Worm (Caenorhabditis elegans) whole organism, L4 larva: ENCODE measurements around the gene Y55F3BL.6.

ENCODE experiments used
- D1046.2 ChIP-seq: fragments of 200-800 bp; sonication (Bioruptor generic); IDR thresholded peaks from 2 replicates; pipeline ENCODE4 v1.3.6; 2022; ENCODE audit warnings: missing genetic modification characterization, missing compliant biosample characterization
- F10B5.3 ChIP-seq: sonication (generic microtip); optimal IDR thresholded peaks from 2 replicates; lab custom pipeline; 2016; ENCODE audit warnings: mild to moderate bottlenecking, missing genetic modification characterization, missing compliant biosample characterization
- F26F4.8 ChIP-seq: fragments of 200-800 bp; sonication (Bioruptor generic); conservative IDR thresholded peaks from 2 replicates; pipeline ENCODE4 v1.3.6; 2022; ENCODE audit warnings: missing genetic modification characterization, missing compliant biosample characterization
- F37D6.2 ChIP-seq: sonication (generic microtip); optimal IDR thresholded peaks from 2 replicates; lab custom pipeline; 2016; ENCODE audit warnings: mild to moderate bottlenecking, missing genetic modification characterization, missing compliant biosample characterization
- F44E2.7 ChIP-seq: fragments of 200-800 bp; sonication (Bioruptor generic); IDR thresholded peaks from 2 replicates; pipeline ENCODE4 v2.1.2; 2022; ENCODE audit warnings: missing genetic modification characterization, missing compliant biosample characterization
- Y75B8A.6 ChIP-seq: fragments of 200-800 bp; sonication (Bioruptor generic); IDR thresholded peaks from 2 replicates; pipeline ENCODE4 v1.3.6; 2022; ENCODE audit warnings: missing genetic modification reagents, missing genetic modification characterization, missing compliant biosample characterization
- ZK337.2 ChIP-seq: fragments of 200-800 bp; sonication (Bioruptor generic); IDR thresholded peaks from 2 replicates; pipeline ENCODE4 v1.3.6; 2022; ENCODE audit warnings: missing genetic modification reagents, missing genetic modification characterization, missing compliant biosample characterization
- arid-1 ChIP-seq: fragments of 200-800 bp; sonication (Bioruptor generic); conservative IDR thresholded peaks from 2 replicates; pipeline ENCODE4 v1.3.6; 2022; ENCODE audit warnings: missing genetic modification reagents, missing genetic modification characterization, missing compliant biosample characterization
- ceh-62 ChIP-seq: sonication (generic microtip); optimal IDR thresholded peaks from 2 replicates; lab custom pipeline; 2017; ENCODE audit warnings: missing biosample characterization, missing genetic modification characterization
- ceh-82 ChIP-seq: sonication (generic microtip); optimal IDR thresholded peaks from 2 replicates; lab custom pipeline; 2017; ENCODE audit warnings: missing biosample characterization, missing genetic modification characterization
- cey-2 ChIP-seq: sonication (generic microtip); optimal IDR thresholded peaks from 3 replicates; lab custom pipeline; 2017; ENCODE audit warnings: missing genetic modification characterization, mild to moderate bottlenecking, missing compliant biosample characterization, antibody characterized with exemption, borderline replicate concordance; ENCODE audit not compliant: insufficient read depth
- daf-16 ChIP-seq, 3 experiments: sonication (generic microtip); optimal IDR thresholded peaks; 2 replicates each; lab custom pipeline; 2016 to 2017; ENCODE audit warnings: missing genetic modification characterization in 3 of 3, missing genetic modification reagents in 3 of 3, mild to moderate bottlenecking in 2 of 3, missing compliant biosample characterization in 2 of 3, missing biosample characterization in 1 of 3, moderate library complexity in 1 of 3
- daf-19 ChIP-seq: fragments of 200-800 bp; sonication (Bioruptor generic); conservative IDR thresholded peaks from 2 replicates; pipeline ENCODE4 v1.3.6; 2022; ENCODE audit warnings: missing genetic modification characterization, missing compliant biosample characterization
- duxl-1 ChIP-seq: sonication (generic microtip); optimal IDR thresholded peaks from 2 replicates; lab custom pipeline; 2016; ENCODE audit warnings: mild to moderate bottlenecking, missing genetic modification characterization, moderate library complexity, missing compliant biosample characterization; ENCODE audit not compliant: poor library complexity
- fos-1 ChIP-seq: fragments of 150-350 bp; optimal IDR thresholded peaks from 2 replicates; lab custom pipeline; 2014; ENCODE audit warnings: missing biosample characterization, missing genetic modification characterization
- hif-1 ChIP-seq, 2 experiments: sonication (generic microtip); optimal IDR thresholded peaks; 2 replicates each; lab custom pipeline; 2016 to 2017; ENCODE audit warnings: missing compliant biosample characterization in 2 of 2, missing genetic modification characterization in 2 of 2, missing genetic modification reagents in 2 of 2, missing genotype in 2 of 2, mild to moderate bottlenecking in 1 of 2
- hlh-11 ChIP-seq: fragments of 200-800 bp; sonication (Bioruptor generic); optimal IDR thresholded peaks from 2 replicates; lab custom pipeline; 2018; ENCODE audit warnings: mild to moderate bottlenecking, missing genetic modification characterization, missing compliant biosample characterization
- lin-13 ChIP-seq: fragments of 150-350 bp; optimal IDR thresholded peaks from 2 replicates; lab custom pipeline; 2014; ENCODE audit warnings: missing biosample characterization, missing genetic modification reagents, missing genetic modification characterization
- lin-38 ChIP-seq: fragments of 200-800 bp; sonication (Bioruptor generic); IDR thresholded peaks from 2 replicates; pipeline ENCODE4 v1.3.6; 2022; ENCODE audit warnings: missing genetic modification reagents, missing genetic modification characterization, missing compliant biosample characterization
- madf-5 ChIP-seq, 2 experiments: fragments of 200-800 bp; sonication (Bioruptor generic); IDR thresholded peaks; 2 replicates each; pipeline ENCODE4 v1.3.6; 2022; ENCODE audit warnings: missing compliant biosample characterization in 2 of 2, missing genetic modification characterization in 2 of 2
- mdt-29 ChIP-seq: fragments of 200-800 bp; sonication (Bioruptor generic); IDR thresholded peaks from 2 replicates; pipeline ENCODE4 v1.3.6; 2022; ENCODE audit warnings: missing genetic modification reagents, missing genetic modification characterization, missing compliant biosample characterization
- mes-2 ChIP-seq: sonication (generic microtip); optimal IDR thresholded peaks from 2 replicates; lab custom pipeline; 2016; ENCODE audit warnings: missing genotype, mild to moderate bottlenecking, missing genetic modification characterization, missing compliant biosample characterization; ENCODE audit not compliant: poor library complexity, severe bottlenecking
- mxl-3 ChIP-seq: fragments of 200-800 bp; sonication (Bioruptor generic); optimal IDR thresholded peaks from 2 replicates; lab custom pipeline; 2018; ENCODE audit warnings: mild to moderate bottlenecking, missing genetic modification characterization, missing compliant biosample characterization
- nhr-102 ChIP-seq: sonication (generic microtip); optimal IDR thresholded peaks from 2 replicates; lab custom pipeline; 2016; ENCODE audit warnings: mild to moderate bottlenecking, missing genetic modification characterization, moderate library complexity, missing compliant biosample characterization
- nhr-237 ChIP-seq: sonication (generic microtip); optimal IDR thresholded peaks from 2 replicates; lab custom pipeline; 2017; ENCODE audit warnings: missing biosample characterization, missing genetic modification characterization
- nhr-25 ChIP-seq: sonication (generic microtip); optimal IDR thresholded peaks from 2 replicates; lab custom pipeline; 2017; ENCODE audit warnings: missing genetic modification characterization, mild to moderate bottlenecking, missing compliant biosample characterization, antibody characterized with exemption, moderate library complexity, borderline replicate concordance; ENCODE audit not compliant: insufficient read depth
- nhr-41 ChIP-seq: fragments of 200-800 bp; sonication (Bioruptor generic); IDR thresholded peaks from 2 replicates; pipeline ENCODE4 v1.3.6; 2022; ENCODE audit warnings: missing genetic modification reagents, missing genetic modification characterization, missing compliant biosample characterization
- nhr-42 ChIP-seq: fragments of 200-800 bp; sonication (Bioruptor generic); IDR thresholded peaks from 2 replicates; pipeline ENCODE4 v1.3.6; 2022; ENCODE audit warnings: missing genetic modification characterization, missing compliant biosample characterization
- nhr-48 ChIP-seq: sonication (generic microtip); optimal IDR thresholded peaks from 2 replicates; lab custom pipeline; 2016; ENCODE audit warnings: mild to moderate bottlenecking, missing genetic modification characterization, missing compliant biosample characterization
- pha-4 ChIP-seq, 2 experiments: fragments of 150-350 bp in 1 of 2; fragments of 200-800 bp in 1 of 2; sonication (Bioruptor generic) in 1 of 2; IDR thresholded peaks in 1 of 2; optimal IDR thresholded peaks in 1 of 2; 2 replicates each; pipeline versions ENCODE4 v1.3.6 to Lab custom; 2014 to 2022; ENCODE audit warnings: missing genetic modification characterization in 2 of 2, missing genetic modification reagents in 2 of 2, missing biosample characterization in 1 of 2, missing compliant biosample characterization in 1 of 2
- rbr-2 ChIP-seq: sonication (generic microtip); optimal IDR thresholded peaks from 2 replicates; lab custom pipeline; 2016; ENCODE audit warnings: missing genotype, missing genetic modification characterization, missing compliant biosample characterization
- set-16 ChIP-seq: fragments of 200-800 bp; sonication (Bioruptor generic); IDR thresholded peaks from 2 replicates; pipeline ENCODE4 v1.3.6; 2022; ENCODE audit warnings: missing genetic modification reagents, missing genetic modification characterization, missing compliant biosample characterization
- skn-1 ChIP-seq: fragments of 150-350 bp; optimal IDR thresholded peaks from 2 replicates; lab custom pipeline; 2014; ENCODE audit warnings: missing biosample characterization, missing genetic modification characterization
- snpc-1.2 ChIP-seq: fragments of 200-800 bp; sonication (Bioruptor generic); IDR thresholded peaks from 2 replicates; pipeline ENCODE4 v1.3.6; 2022; ENCODE audit warnings: missing genetic modification reagents, missing genetic modification characterization, missing compliant biosample characterization
- snpc-4 ChIP-seq: fragments of 150-350 bp; optimal IDR thresholded peaks from 2 replicates; lab custom pipeline; 2014; ENCODE audit warnings: missing biosample characterization, missing genetic modification characterization
- tag-97 ChIP-seq: fragments of 200-800 bp; sonication (Bioruptor generic); IDR thresholded peaks from 2 replicates; pipeline ENCODE4 v1.3.6; 2022; ENCODE audit warnings: missing genetic modification characterization, missing compliant biosample characterization
- ztf-11 ChIP-seq: fragments of 150-350 bp; optimal IDR thresholded peaks from 2 replicates; lab custom pipeline; 2014; ENCODE audit warnings: missing biosample characterization, missing genetic modification characterization
- ztf-7 ChIP-seq: fragments of 150-350 bp; optimal IDR thresholded peaks from 2 replicates; lab custom pipeline; 2014; ENCODE audit warnings: missing biosample characterization, missing genetic modification characterization

Y55F3BL.6 gene

DNA sequence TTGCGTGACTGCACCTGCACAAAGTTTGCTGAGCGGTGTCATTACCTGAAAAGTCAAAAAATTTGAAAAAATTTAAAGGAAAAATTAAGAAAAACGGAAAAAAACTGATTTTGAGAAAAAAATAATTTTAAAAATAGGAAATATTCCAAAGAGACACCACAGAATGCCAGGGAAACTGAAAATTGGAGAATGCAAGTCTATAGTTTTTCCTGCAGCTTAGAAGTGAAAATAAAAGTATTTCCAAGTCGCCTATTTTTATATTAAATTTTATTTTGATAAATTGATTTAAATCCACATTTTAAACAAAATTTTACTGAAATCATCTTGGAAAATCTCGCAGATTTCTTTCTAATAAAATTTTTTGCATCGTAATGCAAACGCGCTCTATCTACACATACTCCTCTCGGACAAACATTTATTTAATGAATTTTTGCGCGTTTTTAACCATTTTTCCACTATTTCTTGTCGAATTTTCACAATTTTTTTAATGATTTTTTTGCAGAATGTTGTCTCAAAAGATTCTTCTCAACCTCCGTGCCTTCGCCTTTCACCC, 10.3 kb downstream of the Y55F3BL.6 start, which contains the start of the genes F56B3.11 and ech-5 (continued):
- no peak for TF ChIP-seq tag-97 (GFP tag; lab: Robert Waterston, UW)
- TF ChIP-seq hlh-11, result peak; percentile 41
- TF ChIP-seq madf-5 (GFP tag; IDR thresholded peaks at IDR 0.05; lab: Robert Waterston, UW), result no peak
- TF ChIP-seq nhr-102 (tag; lab: Kevin White, UChicago), result peak; percentile 19
- no peak for TF ChIP-seq snpc-4
- peak; percentile 9 for TF ChIP-seq nhr-48 (tag; lab: Kevin White, UChicago)
- no peak for TF ChIP-seq Y75B8A.6 (GFP tag; lab: Robert Waterston, UW)
- no peak for TF ChIP-seq duxl-1 (tag; lab: Kevin White, UChicago)
- TF ChIP-seq hif-1 (tag; optimal IDR thresholded peaks at IDR 0.05; lab: Kevin White, UChicago), result peak in 1 of 2 experiments; percentile 91
- no peak for TF ChIP-seq ceh-62 (tag; lab: Kevin White, UChicago)
- no peak for TF ChIP-seq nhr-237 (tag; lab: Kevin White, UChicago)
- TF ChIP-seq fos-1 (tag; lab: Kevin White, UChicago), result no peak
- no peak for TF ChIP-seq set-16
- TF ChIP-seq daf-16 (GFP tag; optimal IDR thresholded peaks at IDR 0.05; lab: Kevin White, UChicago), result no peak
- no peak for TF ChIP-seq daf-16 (tag; optimal IDR thresholded peaks at IDR 0.05; lab: Kevin White, UChicago)
- no peak for TF ChIP-seq ztf-7 (tag; lab: Kevin White, UChicago)
- peak; percentile 1 for TF ChIP-seq lin-13 (GFP tag; lab: Kevin White, UChicago)
- no peak for TF ChIP-seq cey-2 (tag; lab: Kevin White, UChicago)
- TF ChIP-seq F26F4.8, result no peak
- TF ChIP-seq F37D6.2 (tag; lab: Kevin White, UChicago), result peak; percentile 54
- no peak for TF ChIP-seq nhr-41 (GFP tag; lab: Robert Waterston, UW)
- no peak for TF ChIP-seq ZK337.2 (GFP tag; lab: Robert Waterston, UW)
- no peak; the same call in 1 of the 2 replicates for TF ChIP-seq nhr-42 (GFP tag; lab: Robert Waterston, UW)
- no peak for TF ChIP-seq F44E2.7 (GFP tag; lab: Robert Waterston, UW)
- no peak for TF ChIP-seq mdt-29 (GFP tag; lab: Robert Waterston, UW)
- TF ChIP-seq mes-2 (tag; lab: Kevin White, UChicago), result peak; percentile 72
- TF ChIP-seq pha-4 (GFP tag; IDR thresholded peaks at IDR 0.05; lab: Robert Waterston, UW), result no peak; the same call in 1 of the 2 replicates
- no peak for TF ChIP-seq pha-4 (tag; optimal IDR thresholded peaks at IDR 0.05; lab: Kevin White, UChicago)
- TF ChIP-seq mxl-3, result no peak
- no peak for TF ChIP-seq snpc-1.2

DNA sequence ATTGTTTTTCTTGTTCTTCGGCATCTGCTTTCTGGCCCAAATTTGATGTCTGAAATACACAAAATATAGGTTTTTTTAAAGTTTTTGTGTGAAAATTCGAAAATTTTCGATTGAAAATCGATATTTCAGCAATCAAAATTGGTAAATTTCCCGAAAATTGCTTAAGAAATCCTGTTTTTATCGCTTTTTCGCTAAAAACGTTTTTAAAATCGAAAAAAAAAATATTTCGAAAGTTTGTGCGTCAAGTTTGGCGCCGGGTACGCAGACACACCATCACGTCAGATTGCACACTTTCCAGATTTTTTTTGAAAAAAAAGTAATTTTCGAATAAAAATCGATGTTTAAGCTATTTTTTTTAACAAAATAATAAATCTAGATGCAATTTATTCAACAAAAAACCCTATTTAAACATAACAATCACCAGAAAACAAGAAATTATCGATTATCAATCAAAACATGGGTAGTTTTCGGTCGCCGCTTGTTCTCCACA, 11.4 kb downstream of the Y55F3BL.6 start, which contains the start of gene skr-18:
Gene skr-18 (minus strand): TSS at position 51 of the 490 bp plus-strand sequence.
- TF ChIP-seq lin-38 (GFP tag; lab: Robert Waterston, UW) (peak; percentile 65), rbr-2 (no peak), ztf-11 (tag; lab: Kevin White, UChicago) (no peak), nhr-25 (tag; lab: Kevin White, UChicago) (no peak), ceh-82 (tag; lab: Kevin White, UChicago) (no peak), F10B5.3 (no peak), D1046.2 (no peak), skn-1 (tag; lab: Kevin White, UChicago) (no peak), mes-2 (tag; lab: Kevin White, UChicago) (no peak), arid-1 (peak; percentile 47; the same call in 1 of the 2 replicates), daf-19 (no peak)
